Fruit fly (Drosophila melanogaster): Measurements from ENCODE around the gene RhoGEF3.

RhoGEF3 gene

DNA sequence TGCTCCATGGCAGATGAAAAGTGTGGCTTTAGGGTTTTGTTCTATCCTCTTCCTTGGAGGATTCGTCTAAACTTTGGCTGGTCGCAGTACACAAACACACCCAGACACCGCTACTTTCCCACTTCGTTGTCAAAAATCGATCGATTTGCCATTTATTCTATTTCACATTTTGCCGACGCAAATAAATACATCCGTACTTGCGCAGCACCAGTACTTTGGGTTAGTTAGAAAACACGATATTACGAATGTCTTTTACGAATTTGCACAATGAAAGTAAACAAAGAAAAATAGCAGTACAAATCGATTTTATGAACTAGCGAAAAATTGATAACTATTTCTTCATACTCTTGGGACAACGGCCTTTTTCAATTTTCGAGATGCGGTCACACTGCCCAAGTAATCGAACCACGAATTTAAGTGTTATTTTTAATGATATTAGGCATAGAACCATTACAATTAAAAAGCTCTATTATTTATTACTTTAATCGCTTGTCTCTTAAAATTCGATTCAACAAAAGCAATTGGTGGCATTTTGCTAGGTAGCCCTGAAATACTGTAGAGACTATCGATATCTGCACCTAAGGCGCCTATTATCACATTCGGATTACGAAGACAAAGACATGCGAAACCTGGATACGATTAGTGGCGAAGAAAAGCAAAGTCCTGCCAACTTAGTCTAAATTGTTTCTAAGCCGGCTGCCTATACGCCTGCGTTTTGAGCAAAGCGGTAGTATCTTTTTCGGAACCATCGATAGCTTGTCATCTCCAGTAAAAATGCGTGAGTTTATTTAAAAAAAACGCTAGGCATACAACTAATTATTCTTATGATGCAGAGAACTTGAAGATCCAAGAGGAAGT is 19.4 kb upstream of the RhoGEF3 start, which contains the start of the genes DIP2 and wac (continued):
- TF ChIP-seq row (GFP tag; IDR thresholded peaks at IDR 0.05) (peak; percentile 68), Oli (tag; optimal IDR thresholded peaks at IDR 0.05) (no peak), Nf-YC (tag; optimal IDR thresholded peaks at IDR 0.05) (peak; percentile 75), Sry-β (GFP tag; optimal IDR thresholded peaks at IDR 0.05) (peak; percentile 13), Dp (GFP tag; optimal IDR thresholded peaks at IDR 0.05) (peak; percentile 77), CG12744 (GFP tag; optimal IDR thresholded peaks at IDR 0.05) (peak; percentile 67), toy (GFP tag; IDR thresholded peaks at IDR 0.05) (no peak), dan (GFP tag; IDR thresholded peaks at IDR 0.05) (no peak), CG7372 (GFP tag; IDR thresholded peaks at IDR 0.05) (peak; percentile 52), CG1603 (tag; optimal IDR thresholded peaks at IDR 0.05) (peak; percentile 74), CG12391 (tag; optimal IDR thresholded peaks at IDR 0.05) (peak; percentile 81), CG17186 (GFP tag; optimal IDR thresholded peaks at IDR 0.05) (peak; percentile 84), exex (tag; optimal IDR thresholded peaks at IDR 0.05) (no peak), CG12219 (GFP tag; optimal IDR thresholded peaks at IDR 0.05) (peak; percentile 21), tx (GFP tag; optimal IDR thresholded peaks at IDR 0.05) (peak; percentile 84), CG15514 (GFP tag; optimal IDR thresholded peaks at IDR 0.05) (peak; percentile 97), Hmr (GFP tag; optimal IDR thresholded peaks at IDR 0.05) (no peak), D (optimal IDR thresholded peaks at IDR 0.05) (no peak), D (GFP tag; optimal IDR thresholded peaks at IDR 0.05) (peak; percentile 59), CG5953 (GFP tag; IDR thresholded peaks at IDR 0.05) (peak; percentile 49), CG12299 (tag; optimal IDR thresholded peaks at IDR 0.05) (peak; percentile 3), ems (GFP tag; optimal IDR thresholded peaks at IDR 0.05) (peak; percentile 82), sqz (GFP tag; optimal IDR thresholded peaks at IDR 0.05) (no peak), tna (GFP tag; IDR thresholded peaks at IDR 0.05; ENCODE audit: partially characterized antibody) (peak; percentile 86), Dfd (GFP tag; optimal IDR thresholded peaks at IDR 0.05) (no peak), CG11696 (GFP tag; IDR thresholded peaks at IDR 0.05) (0 out of 2 replicates have a peak, but pooled peaks have one; percentile 42), prd (optimal IDR thresholded peaks at IDR 0.05) (no peak), prd (GFP tag; IDR thresholded peaks at IDR 0.05) (peak; percentile 76; the same call in 2 of the 3 replicates), luna (GFP tag; optimal IDR thresholded peaks at IDR 0.05) (peak; percentile 27), TFAM (GFP tag; optimal IDR thresholded peaks at IDR 0.05) (no peak), insv (GFP tag; optimal IDR thresholded peaks at IDR 0.05) (peak in 1 of 2 experiments; percentile 49), CG8944 (GFP tag; optimal IDR thresholded peaks at IDR 0.05) (peak; percentile 84), CG15601 (tag; optimal IDR thresholded peaks at IDR 0.05) (peak; percentile 71), ewg (GFP tag; optimal IDR thresholded peaks at IDR 0.05) (peak; percentile 88), B-H2 (GFP tag; optimal IDR thresholded peaks at IDR 0.05) (peak; percentile 77), hb (GFP tag; IDR thresholded peaks at IDR 0.05; ENCODE audit: partially characterized antibody) (peak; percentile 76; the same call in 2 of the 3 replicates), gt (GFP tag; IDR thresholded peaks at IDR 0.05) (no peak), CG13424 (tag; optimal IDR thresholded peaks at IDR 0.05) (peak; percentile 60), CG14050 (GFP tag; IDR thresholded peaks at IDR 0.05) (peak; percentile 19; the same call in 1 of the 3 replicates), sc (optimal IDR thresholded peaks at IDR 0.05) (no peak), sc (GFP tag; optimal IDR thresholded peaks at IDR 0.05) (peak; percentile 37), CTCF (GFP tag; optimal IDR thresholded peaks at IDR 0.05) (peak; percentile 59), NC2β (GFP tag; optimal IDR thresholded peaks at IDR 0.05) (peak; percentile 77), Ets97D (GFP tag; optimal IDR thresholded peaks at IDR 0.05) (peak; percentile 93), CG18764 (GFP tag; optimal IDR thresholded peaks at IDR 0.05) (peak; percentile 74), Sin3A (optimal IDR thresholded peaks at IDR 0.05) (peak; percentile 89), Med (GFP tag) (peak; percentile 98), ara (GFP tag; IDR thresholded peaks at IDR 0.05) (peak; percentile 56; the same call in 1 of the 2 replicates), tll (GFP tag; optimal IDR thresholded peaks at IDR 0.05) (no peak), Gug (GFP tag; IDR thresholded peaks at IDR 0.05) (peak; percentile 93)

All from whole organism, embryonic.